Fruit fly (Drosophila melanogaster) whole organism, wandering third instar larva: ENCODE measurements around the gene grn.
A peak's percentile ranks its signal among the peaks of the same experiment; 100 is the strongest.

ENCODE experiments used
- Abd-B ChIP-seq: fragments of >200 bp; optimal IDR thresholded peaks from 2 replicates; lab custom pipeline; 2017; ENCODE audit warnings: missing biosample characterization, missing genetic modification characterization
- CG32264 ChIP-seq: fragments of 200-800 bp; sonication (Bioruptor generic); optimal IDR thresholded peaks from 2 replicates; lab custom pipeline; 2016; ENCODE audit warnings: missing biosample characterization, missing genetic modification characterization
- CG9705 ChIP-seq: fragments of 200-800 bp; sonication (Bioruptor generic); optimal IDR thresholded peaks from 2 replicates; lab custom pipeline; 2018; ENCODE audit warnings: missing biosample characterization, mild to moderate bottlenecking, missing genetic modification characterization
- CrebA ChIP-seq: fragments of 200-800 bp; sonication (Bioruptor generic); optimal IDR thresholded peaks from 2 replicates; lab custom pipeline; 2016; ENCODE audit warnings: missing biosample characterization, mild to moderate bottlenecking, missing genetic modification characterization, borderline replicate concordance
- Dfd ChIP-seq: fragments of >200 bp; optimal IDR thresholded peaks from 2 replicates; lab custom pipeline; 2017; ENCODE audit warnings: missing biosample characterization, missing genetic modification characterization
- Dif ChIP-seq: fragments of 200-275, 200-300 bp; sonication (Bioruptor generic); optimal IDR thresholded peaks from 2 replicates; lab custom pipeline; 2018; ENCODE audit warnings: missing biosample characterization, missing genetic modification characterization; ENCODE audit not compliant: partially characterized antibody
- GATAd ChIP-seq: sonication (Bioruptor generic); optimal IDR thresholded peaks from 2 replicates; lab custom pipeline; 2016; ENCODE audit warnings: missing biosample characterization, missing genetic modification characterization
- HLH106 ChIP-seq: fragments of 200-800 bp; optimal IDR thresholded peaks from 3 replicates; lab custom pipeline; 2019; ENCODE audit warnings: missing biosample characterization, mild to moderate bottlenecking, missing genetic modification characterization, moderate library complexity
- Hnf4 ChIP-seq: fragments of 200-800 bp; sonication (Bioruptor generic); optimal IDR thresholded peaks from 2 replicates; lab custom pipeline; 2016; ENCODE audit warnings: missing biosample characterization, mild to moderate bottlenecking, missing genetic modification characterization
- Hr78 ChIP-seq: fragments of >200 bp; optimal IDR thresholded peaks from 2 replicates; lab custom pipeline; 2017; ENCODE audit warnings: missing biosample characterization, missing genetic modification characterization
- Hr83 ChIP-seq: fragments of 200-300 bp; sonication (Bioruptor generic); optimal IDR thresholded peaks from 2 replicates; lab custom pipeline; 2016; ENCODE audit warnings: missing biosample characterization, mild to moderate bottlenecking, missing genetic modification characterization, moderate library complexity; ENCODE audit not compliant: poor library complexity, severe bottlenecking
- Jra ChIP-seq: sonication (Bioruptor generic); optimal IDR thresholded peaks from 2 replicates; lab custom pipeline; 2016; ENCODE audit warnings: missing biosample characterization, missing genetic modification characterization
- Myc ChIP-seq: fragments of >200 bp; optimal IDR thresholded peaks from 2 replicates; lab custom pipeline; 2017
- N ChIP-seq: fragments of >200 bp; optimal IDR thresholded peaks from 2 replicates; lab custom pipeline; 2018; ENCODE audit warnings: missing biosample characterization, missing external identifiers, missing genetic modification characterization
- OdsH ChIP-seq: fragments of 200-800 bp; sonication (Bioruptor generic); optimal IDR thresholded peaks from 2 replicates; lab custom pipeline; 2016; ENCODE audit warnings: missing biosample characterization, mild to moderate bottlenecking, missing genetic modification characterization
- Rel ChIP-seq, 2 experiments: fragments of 200-800 bp; sonication (Bioruptor generic) in 1 of 2; optimal IDR thresholded peaks; 2 replicates in 1 of 2; 3 replicates in 1 of 2; lab custom pipeline; 2016 to 2019; ENCODE audit warnings: mild to moderate bottlenecking in 2 of 2, missing biosample characterization in 2 of 2, missing genetic modification characterization in 2 of 2, moderate library complexity in 1 of 2
- Sp1 ChIP-seq: fragments of 200-800 bp; sonication (Bioruptor generic); optimal IDR thresholded peaks from 3 replicates; lab custom pipeline; 2019; ENCODE audit warnings: missing biosample characterization, mild to moderate bottlenecking, missing genetic modification characterization, moderate library complexity
- Vsx2 ChIP-seq: fragments of 200-300, 225-300 bp; sonication (Bioruptor generic); optimal IDR thresholded peaks from 2 replicates; lab custom pipeline; 2018; ENCODE audit warnings: missing biosample characterization, missing genetic modification characterization; ENCODE audit not compliant: partially characterized antibody
- br ChIP-seq: fragments of 200-800 bp; sonication (Bioruptor generic); optimal IDR thresholded peaks from 2 replicates; lab custom pipeline; 2016; ENCODE audit warnings: missing biosample characterization, missing genetic modification characterization
- brk ChIP-seq: fragments of 200-800 bp; sonication (Bioruptor generic); optimal IDR thresholded peaks from 2 replicates; lab custom pipeline; 2016; ENCODE audit warnings: missing biosample characterization, mild to moderate bottlenecking, missing genetic modification characterization
- dl ChIP-seq, 2 experiments: fragments of 175-275, 200-275 bp in 1 of 2; fragments of 200-275 bp in 1 of 2; sonication (Bioruptor generic); optimal IDR thresholded peaks; lab custom pipeline; 2018; ENCODE audit warnings: mild to moderate bottlenecking in 2 of 2, missing biosample characterization in 2 of 2, missing genetic modification characterization in 2 of 2, moderate library complexity in 2 of 2; ENCODE audit not compliant: partially characterized antibody in 2 of 2, insufficient read depth in 1 of 2
- dmrt93B ChIP-seq: fragments of 200-800 bp; sonication (Bioruptor generic); optimal IDR thresholded peaks from 2 replicates; lab custom pipeline; 2018; ENCODE audit warnings: missing biosample characterization, mild to moderate bottlenecking, missing genetic modification characterization
- dsf ChIP-seq: sonication (Bioruptor generic); optimal IDR thresholded peaks from 2 replicates; lab custom pipeline; 2016; ENCODE audit warnings: missing biosample characterization, missing genetic modification characterization, borderline replicate concordance
- ey ChIP-seq: fragments of 200-800 bp; sonication (Bioruptor generic); optimal IDR thresholded peaks from 2 replicates; lab custom pipeline; 2016; ENCODE audit warnings: missing biosample characterization, missing genetic modification characterization
- foxo ChIP-seq, 2 experiments: fragments of 200-800 bp; sonication (Bioruptor generic); optimal IDR thresholded peaks; 2 replicates in 1 of 2; 3 replicates in 1 of 2; lab custom pipeline; 2016 to 2017; ENCODE audit warnings: missing biosample characterization in 2 of 2, missing genetic modification characterization in 2 of 2
- fru ChIP-seq: fragments of 200-800 bp; sonication (Bioruptor generic); optimal IDR thresholded peaks from 3 replicates; lab custom pipeline; 2016; ENCODE audit warnings: missing biosample characterization, mild to moderate bottlenecking, missing genetic modification characterization
- h ChIP-seq: fragments of 200-800 bp; sonication (Bioruptor generic); optimal IDR thresholded peaks from 3 replicates; lab custom pipeline; 2016; ENCODE audit warnings: missing biosample characterization, mild to moderate bottlenecking, missing genetic modification characterization
- jim ChIP-seq: fragments of 175-275, 200-325 bp; sonication (Bioruptor generic); optimal IDR thresholded peaks from 2 replicates; lab custom pipeline; 2016; ENCODE audit warnings: missing biosample characterization, mild to moderate bottlenecking, missing genetic modification characterization
- pan ChIP-seq: fragments of >200 bp; optimal IDR thresholded peaks from 2 replicates; lab custom pipeline; 2017
- psq ChIP-seq: fragments of 200-800 bp; sonication (Bioruptor generic); optimal IDR thresholded peaks from 3 replicates; lab custom pipeline; 2017; ENCODE audit warnings: missing biosample characterization, mild to moderate bottlenecking, missing genetic modification characterization, moderate library complexity
- rgr ChIP-seq: fragments of 200-800 bp; sonication (Bioruptor generic); optimal IDR thresholded peaks from 3 replicates; lab custom pipeline; 2016; ENCODE audit warnings: missing biosample characterization, mild to moderate bottlenecking, missing genetic modification characterization
- sage ChIP-seq: fragments of 200-800 bp; sonication (Bioruptor generic); optimal IDR thresholded peaks from 2 replicates; lab custom pipeline; 2016; ENCODE audit warnings: missing biosample characterization, mild to moderate bottlenecking, missing genetic modification characterization
- sv ChIP-seq: fragments of 200-800 bp; sonication (Bioruptor generic); optimal IDR thresholded peaks from 3 replicates; lab custom pipeline; 2016; ENCODE audit warnings: missing biosample characterization, missing genetic modification characterization
- tai ChIP-seq: sonication (Bioruptor generic); optimal IDR thresholded peaks from 2 replicates; lab custom pipeline; 2016; ENCODE audit warnings: missing biosample characterization, missing genetic modification characterization
- usp ChIP-seq: fragments of >200 bp; optimal IDR thresholded peaks from 2 replicates; lab custom pipeline; 2017; ENCODE audit warnings: missing biosample characterization, missing genetic modification characterization
- woc ChIP-seq: sonication (Bioruptor generic); optimal IDR thresholded peaks from 2 replicates; lab custom pipeline; 2016; ENCODE audit warnings: missing biosample characterization, mild to moderate bottlenecking, missing genetic modification characterization

grn gene

dm6 chr3R:8118781-8119456 lies 62.3 kb downstream of the grn start:
- TF ChIP-seq usp (GFP tag; lab: Kevin White, UChicago) (no peak), brk (GFP tag; lab: Kevin White, UChicago) (no peak), tai (GFP tag; lab: Kevin White, UChicago) (no peak), CrebA (GFP tag; lab: Kevin White, UChicago) (no peak), foxo (GFP tag; optimal IDR thresholded peaks at IDR 0.05; lab: Kevin White, UChicago) (no peak), CG32264 (GFP tag; lab: Kevin White, UChicago) (no peak), Abd-B (GFP tag; lab: Kevin White, UChicago) (no peak), CG9705 (GFP tag; lab: Kevin White, UChicago) (no peak), Myc (lab: Kevin White, UChicago) (no peak), pan (lab: Kevin White, UChicago) (no peak), Rel (GFP tag; optimal IDR thresholded peaks at IDR 0.05; lab: Kevin White, UChicago) (no peak), Rel (tag; optimal IDR thresholded peaks at IDR 0.05; lab: Kevin White, UChicago) (no peak), br (GFP tag; lab: Kevin White, UChicago) (no peak), sage (no peak), Vsx2 (GFP tag; lab: Kevin White, UChicago) (no peak), fru (GFP tag; lab: Kevin White, UChicago) (peak; percentile 32), dl (GFP tag; optimal IDR thresholded peaks at IDR 0.05; lab: Kevin White, UChicago; ENCODE audit: insufficient read depth in 1 of 2, partially characterized antibody in 2 of 2) (peak in 1 of 2 experiments; percentile 16), GATAd (GFP tag; lab: Kevin White, UChicago) (no peak), Hr83 (peak; percentile 34), OdsH (GFP tag; lab: Kevin White, UChicago) (no peak)
- TF ChIP-seq, all 38 proteins: peak for 3

dm6 chr3R:8118062-8118461 lies 63.2 kb downstream of the grn start:
- TF ChIP-seq h (GFP tag; lab: Kevin White, UChicago) = no peak
- TF ChIP-seq sv = no peak
- TF ChIP-seq dl (GFP tag; optimal IDR thresholded peaks at IDR 0.05; lab: Kevin White, UChicago; ENCODE audit: insufficient read depth in 1 of 2, partially characterized antibody in 2 of 2) = no peak
- no peak for TF ChIP-seq Hnf4 (GFP tag; lab: Kevin White, UChicago)
- no peak for TF ChIP-seq dsf
- TF ChIP-seq CG32264 (GFP tag; lab: Kevin White, UChicago) = no peak
- no peak for TF ChIP-seq Hr78 (GFP tag; lab: Kevin White, UChicago)
- TF ChIP-seq dmrt93B = no peak
- no peak for TF ChIP-seq jim (GFP tag; lab: Kevin White, UChicago)
- TF ChIP-seq psq (GFP tag; lab: Kevin White, UChicago) = no peak
- no peak for TF ChIP-seq tai (GFP tag; lab: Kevin White, UChicago)
- no peak for TF ChIP-seq GATAd (GFP tag; lab: Kevin White, UChicago)
- no peak for TF ChIP-seq ey (GFP tag; lab: Kevin White, UChicago)
- no peak for TF ChIP-seq CrebA (GFP tag; lab: Kevin White, UChicago)
- TF ChIP-seq Dfd = no peak
- TF ChIP-seq Abd-B (GFP tag; lab: Kevin White, UChicago) = no peak
- no peak for TF ChIP-seq Sp1 (GFP tag; lab: Kevin White, UChicago)
- no peak for TF ChIP-seq br (GFP tag; lab: Kevin White, UChicago)
- no peak for TF ChIP-seq Dif
- TF ChIP-seq CG9705 (GFP tag; lab: Kevin White, UChicago) = no peak

dm6 chr3R:8115951-8116611 lies 65.2 kb downstream of the grn start:
- peak; percentile 30 for TF ChIP-seq dmrt93B
- TF ChIP-seq HLH106 = peak; percentile 47
- no peak for TF ChIP-seq dl (GFP tag; optimal IDR thresholded peaks at IDR 0.05; lab: Kevin White, UChicago; ENCODE audit: insufficient read depth in 1 of 2, partially characterized antibody in 2 of 2)
- TF ChIP-seq OdsH (GFP tag; lab: Kevin White, UChicago) = peak; percentile 65
- peak; percentile 20 for TF ChIP-seq woc (GFP tag; lab: Kevin White, UChicago)
- peak; percentile 21 for TF ChIP-seq psq (GFP tag; lab: Kevin White, UChicago)
- TF ChIP-seq br (GFP tag; lab: Kevin White, UChicago) = peak; percentile 57
- TF ChIP-seq Sp1 (GFP tag; lab: Kevin White, UChicago) = peak; percentile 24
- TF ChIP-seq h (GFP tag; lab: Kevin White, UChicago) = peak; percentile 53
- TF ChIP-seq N (GFP tag; lab: Kevin White, UChicago) = no peak
- TF ChIP-seq ey (GFP tag; lab: Kevin White, UChicago) = peak; percentile 49
- TF ChIP-seq Abd-B (GFP tag; lab: Kevin White, UChicago) = no peak
- TF ChIP-seq tai (GFP tag; lab: Kevin White, UChicago) = no peak
- peak in 1 of 2 experiments; percentile 64 for TF ChIP-seq foxo (GFP tag; optimal IDR thresholded peaks at IDR 0.05; lab: Kevin White, UChicago)
- TF ChIP-seq sage = peak; percentile 52
- peak; percentile 52 for TF ChIP-seq Jra
- TF ChIP-seq fru (GFP tag; lab: Kevin White, UChicago) = peak; percentile 56
- TF ChIP-seq rgr (GFP tag; lab: Kevin White, UChicago) = peak; percentile 51
